Worm (Caenorhabditis elegans) whole organism, L3 larva: ENCODE data around the gene ttbk-3.

Experiments
- R02D3.7 ChIP-seq: fragments of 150-350 bp; optimal IDR thresholded peaks from 2 replicates; lab custom pipeline; 2014; ENCODE audit warnings: missing biosample characterization, missing genetic modification characterization
- ZK546.5 ChIP-seq: sonication (generic microtip); optimal IDR thresholded peaks from 2 replicates; lab custom pipeline; 2017; ENCODE audit warnings: missing biosample characterization, missing genetic modification characterization
- aly-2 ChIP-seq: fragments of 150-350 bp; optimal IDR thresholded peaks from 2 replicates; lab custom pipeline; 2014; ENCODE audit warnings: missing biosample characterization, missing genetic modification characterization
- ama-1 ChIP-seq: fragments of 150-350 bp; optimal IDR thresholded peaks from 2 replicates; lab custom pipeline; 2018
- ceh-28 ChIP-seq: fragments of 150-350 bp; optimal IDR thresholded peaks from 2 replicates; lab custom pipeline; 2014; ENCODE audit warnings: missing biosample characterization, missing genetic modification reagents, missing genetic modification characterization
- ceh-82 ChIP-seq: fragments of 150-350 bp; optimal IDR thresholded peaks from 2 replicates; lab custom pipeline; 2014; ENCODE audit warnings: missing biosample characterization, missing genetic modification characterization
- ceh-9 ChIP-seq: sonication (generic microtip); optimal IDR thresholded peaks from 2 replicates; lab custom pipeline; 2018; ENCODE audit warnings: missing biosample characterization, missing genetic modification characterization
- daf-12 ChIP-seq: fragments of 150-350 bp; optimal IDR thresholded peaks from 2 replicates; lab custom pipeline; 2014; ENCODE audit warnings: missing biosample characterization, missing genetic modification reagents, missing genetic modification characterization
- egl-27 ChIP-seq: sonication (generic microtip); optimal IDR thresholded peaks from 4 replicates; lab custom pipeline; 2017; ENCODE audit warnings: missing biosample characterization, missing genetic modification reagents, missing genetic modification characterization
- elt-1 ChIP-seq: fragments of 150-350 bp; optimal IDR thresholded peaks from 2 replicates; lab custom pipeline; 2014; ENCODE audit warnings: missing biosample characterization, missing genetic modification characterization
- eor-1 ChIP-seq, 2 experiments: fragments of 150-350 bp; optimal IDR thresholded peaks; 2 replicates each; lab custom pipeline; 2014 to 2018; ENCODE audit warnings: missing biosample characterization in 2 of 2, missing genetic modification characterization in 2 of 2
- fkh-10 ChIP-seq: sonication (generic microtip); optimal IDR thresholded peaks from 2 replicates; lab custom pipeline; 2017; ENCODE audit warnings: missing biosample characterization, missing genetic modification reagents, missing genetic modification characterization
- fkh-2 ChIP-seq: fragments of 150-350 bp; optimal IDR thresholded peaks from 2 replicates; lab custom pipeline; 2014; ENCODE audit warnings: missing biosample characterization, missing genetic modification reagents, missing genetic modification characterization
- fos-1 ChIP-seq: fragments of 150-350 bp; optimal IDR thresholded peaks from 2 replicates; lab custom pipeline; 2014; ENCODE audit warnings: missing biosample characterization, missing genetic modification characterization
- hmg-11 ChIP-seq: sonication (generic microtip); optimal IDR thresholded peaks from 2 replicates; lab custom pipeline; 2016; ENCODE audit warnings: missing genetic modification characterization, missing compliant biosample characterization
- jun-1 ChIP-seq: fragments of 150-350 bp; optimal IDR thresholded peaks from 2 replicates; lab custom pipeline; 2014; ENCODE audit warnings: missing biosample characterization, missing genetic modification reagents, missing genetic modification characterization
- lin-15B ChIP-seq: fragments of 150-350 bp; optimal IDR thresholded peaks from 2 replicates; lab custom pipeline; 2014; ENCODE audit warnings: missing biosample characterization, missing genetic modification characterization
- lin-39 ChIP-seq: fragments of 150-350 bp; optimal IDR thresholded peaks from 2 replicates; lab custom pipeline; 2018; ENCODE audit warnings: missing biosample characterization, missing genetic modification reagents, missing genetic modification characterization
- lsy-12 ChIP-seq: sonication (generic microtip); optimal IDR thresholded peaks from 2 replicates; lab custom pipeline; 2016; ENCODE audit warnings: mild to moderate bottlenecking, missing genetic modification characterization, missing compliant biosample characterization
- mdl-1 ChIP-seq: fragments of 150-350 bp; optimal IDR thresholded peaks from 2 replicates; lab custom pipeline; 2014; ENCODE audit warnings: missing biosample characterization, missing genetic modification characterization
- mml-1 ChIP-seq: fragments of 150-350 bp; sonication (generic microtip); optimal IDR thresholded peaks from 3 replicates; lab custom pipeline; 2014; ENCODE audit warnings: missing biosample characterization, missing genetic modification characterization
- nfya-1 ChIP-seq: sonication (generic microtip); optimal IDR thresholded peaks from 2 replicates; lab custom pipeline; 2017; ENCODE audit warnings: missing genetic modification characterization, mild to moderate bottlenecking, missing compliant biosample characterization, antibody characterized with exemption, moderate library complexity; ENCODE audit not compliant: insufficient read depth
- nhr-11 ChIP-seq: fragments of 150-350 bp; optimal IDR thresholded peaks from 2 replicates; lab custom pipeline; 2014; ENCODE audit warnings: missing biosample characterization, missing genetic modification characterization
- nhr-12 ChIP-seq: fragments of 150-350 bp; optimal IDR thresholded peaks from 2 replicates; lab custom pipeline; 2014; ENCODE audit warnings: missing biosample characterization, missing genetic modification characterization
- nhr-23 ChIP-seq: fragments of 150-350 bp; optimal IDR thresholded peaks from 2 replicates; lab custom pipeline; 2014; ENCODE audit warnings: missing biosample characterization, missing genetic modification reagents, missing genetic modification characterization
- nhr-237 ChIP-seq: fragments of 150-350 bp; optimal IDR thresholded peaks from 2 replicates; lab custom pipeline; 2014; ENCODE audit warnings: missing biosample characterization, missing genetic modification characterization
- nhr-25 ChIP-seq: sonication (generic microtip); optimal IDR thresholded peaks from 2 replicates; lab custom pipeline; 2017; ENCODE audit warnings: missing biosample characterization, missing genetic modification characterization
- nhr-28 ChIP-seq: fragments of 150-350 bp; optimal IDR thresholded peaks from 2 replicates; lab custom pipeline; 2014; ENCODE audit warnings: missing biosample characterization, missing genetic modification characterization
- nhr-43 ChIP-seq: sonication (generic microtip); optimal IDR thresholded peaks from 2 replicates; lab custom pipeline; 2016; ENCODE audit warnings: mild to moderate bottlenecking, missing genetic modification characterization, missing compliant biosample characterization; ENCODE audit not compliant: poor library complexity, severe bottlenecking
- nhr-77 ChIP-seq: fragments of 150-350 bp; optimal IDR thresholded peaks from 2 replicates; lab custom pipeline; 2014; ENCODE audit warnings: missing biosample characterization, missing genetic modification characterization
- pha-4 ChIP-seq: fragments of 150-350 bp; optimal IDR thresholded peaks from 2 replicates; lab custom pipeline; 2014; ENCODE audit warnings: missing biosample characterization, missing genetic modification reagents, missing genetic modification characterization
- pqm-1 ChIP-seq: fragments of 150-350 bp; optimal IDR thresholded peaks from 2 replicates; lab custom pipeline; 2017; ENCODE audit warnings: missing biosample characterization, missing genetic modification characterization, inconsistent platforms
- sea-2 ChIP-seq: fragments of 150-350 bp; sonication (generic microtip); optimal IDR thresholded peaks from 4 replicates; lab custom pipeline; 2014; ENCODE audit warnings: missing biosample characterization, missing genetic modification reagents, missing genetic modification characterization
- skn-1 ChIP-seq: fragments of 150-350 bp; optimal IDR thresholded peaks from 2 replicates; lab custom pipeline; 2014; ENCODE audit warnings: missing biosample characterization, missing genetic modification characterization
- snpc-4 ChIP-seq: fragments of 150-350 bp; optimal IDR thresholded peaks from 2 replicates; lab custom pipeline; 2014; ENCODE audit warnings: missing biosample characterization, missing genetic modification characterization
- unc-39 ChIP-seq: sonication (generic microtip); optimal IDR thresholded peaks from 4 replicates; lab custom pipeline; 2017; ENCODE audit warnings: missing biosample characterization, missing genetic modification characterization
- unc-62 ChIP-seq: fragments of 150-350 bp; sonication (generic microtip); optimal IDR thresholded peaks from 4 replicates; lab custom pipeline; 2014; ENCODE audit warnings: missing biosample characterization, missing genetic modification reagents, missing genetic modification characterization
- zag-1 ChIP-seq: fragments of 150-350 bp; optimal IDR thresholded peaks from 2 replicates; lab custom pipeline; 2014; ENCODE audit warnings: missing biosample characterization, missing genetic modification characterization
- ztf-11 ChIP-seq: fragments of 150-350 bp; optimal IDR thresholded peaks from 2 replicates; lab custom pipeline; 2014; ENCODE audit warnings: missing biosample characterization, missing genetic modification characterization
- ztf-4 ChIP-seq: fragments of 150-350 bp; optimal IDR thresholded peaks from 2 replicates; lab custom pipeline; 2014; ENCODE audit warnings: missing biosample characterization, missing genetic modification characterization

The ttbk-3 gene

DNA sequence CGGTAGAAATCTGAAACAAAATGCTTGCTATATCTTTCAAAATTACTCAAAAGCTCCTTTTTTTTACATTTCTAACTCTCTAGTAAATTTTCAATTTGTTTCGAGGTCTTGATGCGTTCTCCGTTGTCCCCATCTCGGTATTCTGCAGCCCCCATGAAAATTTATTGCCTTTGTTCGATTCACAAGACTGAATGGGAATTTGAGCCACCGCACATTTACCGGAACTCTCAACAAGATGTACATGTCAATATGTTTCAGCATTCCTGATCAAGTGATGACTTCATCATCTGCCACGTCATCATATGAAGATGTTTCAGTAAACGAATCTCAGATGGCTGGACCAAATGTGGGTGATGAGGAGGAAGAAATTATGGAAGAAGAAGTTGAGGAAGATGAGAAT lies 30.7 kb upstream of the ttbk-3 start:
- TF ChIP-seq lin-15B (no peak), unc-39 (tag; lab: Kevin White, UChicago) (no peak), ztf-11 (tag; lab: Kevin White, UChicago) (no peak), lsy-12 (no peak), mml-1 (tag; lab: Kevin White, UChicago) (no peak), nfya-1 (tag; lab: Kevin White, UChicago) (no peak), lin-39 (tag; lab: Kevin White, UChicago) (no peak), nhr-12 (tag; lab: Kevin White, UChicago) (no peak), fkh-2 (tag; lab: Kevin White, UChicago) (no peak), daf-12 (no peak), sea-2 (no peak), hmg-11 (tag; lab: Kevin White, UChicago) (no peak), nhr-11 (tag; lab: Kevin White, UChicago) (no peak), ceh-9 (tag; lab: Kevin White, UChicago) (no peak)

DNA sequence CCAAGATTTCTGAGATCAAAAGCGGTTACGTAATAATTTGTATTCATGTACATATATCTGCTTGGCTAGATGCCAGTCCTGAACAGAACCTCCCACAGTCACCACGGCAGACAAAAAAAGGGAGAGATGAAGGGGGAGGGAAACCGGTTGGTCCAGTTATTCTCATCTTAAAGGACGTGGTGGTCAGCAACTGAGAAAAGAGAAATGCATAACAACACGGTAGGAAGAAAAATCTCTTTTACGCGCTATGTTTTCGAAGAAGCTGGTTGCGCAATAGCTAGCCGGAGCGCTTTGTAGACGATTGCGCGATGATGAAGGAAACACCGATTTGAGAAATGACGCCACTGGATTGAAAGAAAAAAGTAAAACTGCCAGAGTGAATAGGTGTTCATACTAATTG lies 28.3 kb upstream of the ttbk-3 start:
- TF ChIP-seq fos-1, result no peak
- no peak for TF ChIP-seq zag-1 (tag; lab: Kevin White, UChicago)
- TF ChIP-seq nhr-11 (tag; lab: Kevin White, UChicago), result no peak
- no peak for TF ChIP-seq skn-1 (tag; lab: Kevin White, UChicago)
- peak; percentile 4 for TF ChIP-seq nfya-1 (tag; lab: Kevin White, UChicago)
- no peak for TF ChIP-seq aly-2 (tag; lab: Kevin White, UChicago)
- peak; percentile 28 for TF ChIP-seq nhr-23 (tag; lab: Kevin White, UChicago)
- no peak for TF ChIP-seq jun-1
- no peak for TF ChIP-seq egl-27 (tag; lab: Kevin White, UChicago)
- TF ChIP-seq lin-15B, result no peak
- TF ChIP-seq lin-39 (tag; lab: Kevin White, UChicago), result no peak
- TF ChIP-seq unc-62 (GFP tag; lab: Kevin White, UChicago), result no peak
- peak; percentile 65 for TF ChIP-seq nhr-43 (tag; lab: Kevin White, UChicago)
- no peak for TF ChIP-seq sea-2
- TF ChIP-seq nhr-25 (tag; lab: Kevin White, UChicago), result peak; percentile 60
- TF ChIP-seq, all 47 proteins: peak for 4

DNA sequence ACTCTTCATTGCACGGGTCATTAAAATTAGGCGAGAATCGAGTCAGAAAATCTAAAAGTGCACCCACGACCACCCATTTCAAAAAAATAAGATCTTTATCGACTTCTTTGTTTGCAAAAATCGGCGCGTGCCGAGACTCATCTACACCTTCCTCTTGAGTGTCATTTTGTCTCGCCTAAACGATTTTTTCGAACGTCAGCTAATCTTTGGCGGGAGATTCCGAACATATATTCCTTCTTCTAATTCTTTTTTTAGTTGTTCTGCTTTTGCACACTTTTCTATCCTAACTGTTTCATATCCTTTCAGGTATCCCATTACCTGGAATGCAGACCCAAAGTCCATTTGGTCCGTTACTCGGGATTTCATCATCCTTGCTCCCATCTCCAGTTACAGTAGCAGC lies 26.5 kb upstream of the ttbk-3 start, which contains the start of gene bed-3:
Gene bed-3, plus strand, starts transcription at position 301 of the 400 bp plus-strand sequence.
- TF ChIP-seq nhr-23 (tag; lab: Kevin White, UChicago) (no peak), egl-27 (tag; lab: Kevin White, UChicago) (no peak), nhr-237 (no peak), lin-39 (tag; lab: Kevin White, UChicago) (no peak), lsy-12 (no peak), ceh-82 (tag; lab: Kevin White, UChicago) (no peak), mdl-1 (no peak), aly-2 (tag; lab: Kevin White, UChicago) (no peak), fkh-10 (GFP tag; lab: Kevin White, UChicago) (no peak), nhr-43 (tag; lab: Kevin White, UChicago) (no peak), nhr-12 (tag; lab: Kevin White, UChicago) (no peak), R02D3.7 (tag; lab: Kevin White, UChicago) (no peak), ama-1 (lab: Kevin White, UChicago) (no peak), lin-15B (no peak), eor-1 (tag; optimal IDR thresholded peaks at IDR 0.05; lab: Kevin White, UChicago) (no peak), pqm-1 (tag; lab: Kevin White, UChicago) (no peak), ceh-28 (tag; lab: Kevin White, UChicago) (no peak), ztf-4 (tag; lab: Kevin White, UChicago) (no peak), ZK546.5 (tag; lab: Kevin White, UChicago) (no peak), unc-39 (tag; lab: Kevin White, UChicago) (no peak)

DNA sequence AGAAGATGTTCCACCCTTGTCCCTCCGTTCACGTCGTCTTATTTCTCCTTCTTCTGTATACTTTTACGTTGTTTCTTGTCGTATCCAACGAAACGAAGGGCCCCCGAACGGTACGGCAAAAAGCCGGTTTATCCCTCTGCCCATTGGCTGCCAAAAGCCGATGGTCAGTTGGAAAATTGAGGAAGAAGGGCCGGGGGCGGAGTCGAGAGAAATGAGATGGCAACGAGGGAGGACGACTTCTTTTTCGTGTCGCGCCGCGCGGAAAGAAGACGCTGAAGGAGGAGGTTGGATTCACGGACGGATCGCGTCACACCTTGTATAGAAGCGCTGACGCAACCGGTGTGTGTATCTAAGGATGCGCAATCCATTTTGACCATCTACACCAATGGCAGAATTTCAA lies 25.4 kb upstream of the ttbk-3 start:
- TF ChIP-seq nhr-28, result no peak
- TF ChIP-seq snpc-4 (tag; lab: Kevin White, UChicago), result no peak
- no peak for TF ChIP-seq unc-39 (tag; lab: Kevin White, UChicago)
- TF ChIP-seq elt-1 (tag; lab: Kevin White, UChicago), result no peak
- TF ChIP-seq nhr-77 (tag; lab: Kevin White, UChicago), result no peak
- TF ChIP-seq pha-4 (tag; lab: Kevin White, UChicago), result no peak
- peak; percentile 55 for TF ChIP-seq nhr-25 (tag; lab: Kevin White, UChicago)
- no peak for TF ChIP-seq lin-39 (tag; lab: Kevin White, UChicago)
- TF ChIP-seq skn-1 (tag; lab: Kevin White, UChicago), result no peak
- TF ChIP-seq aly-2 (tag; lab: Kevin White, UChicago), result no peak
- peak; percentile 81 for TF ChIP-seq nfya-1 (tag; lab: Kevin White, UChicago)
